Fruit fly (Drosophila melanogaster) whole organism, embryonic: Measurements from ENCODE around the gene sloth1.

Source experiments
- CG10209 ChIP-seq: fragments of 200-800 bp; sonication (Bioruptor generic); optimal IDR thresholded peaks from 3 replicates; lab custom pipeline; 2017; ENCODE audit warnings: missing biosample characterization, mild to moderate bottlenecking, missing genetic modification characterization, missing genetic modification reagents
- CG11085 ChIP-seq: fragments of 200-800 bp; sonication (Bioruptor generic); IDR thresholded peaks from 2 replicates; pipeline ENCODE4 v1.3.6; 2022; ENCODE audit warnings: missing biosample characterization, missing genetic modification characterization
- CG12942 ChIP-seq: fragments of 200-800 bp; sonication (Bioruptor generic); optimal IDR thresholded peaks from 3 replicates; lab custom pipeline; 2016; ENCODE audit warnings: missing biosample characterization, missing genetic modification characterization
- CG13296 ChIP-seq: fragments of 200-800 bp; sonication (Bioruptor generic); optimal IDR thresholded peaks from 3 replicates; lab custom pipeline; 2018; ENCODE audit warnings: missing biosample characterization, mild to moderate bottlenecking, missing genetic modification characterization
- CG15269 ChIP-seq: fragments of 200-800 bp; sonication (Bioruptor generic); optimal IDR thresholded peaks from 2 replicates; lab custom pipeline; 2018; ENCODE audit warnings: missing biosample characterization, mild to moderate bottlenecking, missing genetic modification characterization, moderate library complexity
- CG1603 ChIP-seq: fragments of 200-800 bp; sonication (Bioruptor generic); optimal IDR thresholded peaks from 2 replicates; lab custom pipeline; 2019; ENCODE audit warnings: missing biosample characterization, mild to moderate bottlenecking, missing genetic modification characterization, moderate library complexity
- CG16779 ChIP-seq: fragments of 200-800 bp; sonication (Bioruptor generic); IDR thresholded peaks from 2 replicates; pipeline ENCODE4 v1.3.6; 2022; ENCODE audit warnings: missing biosample characterization, missing genetic modification characterization
- CG17186 ChIP-seq: fragments of 200-800 bp; sonication (Bioruptor generic); optimal IDR thresholded peaks from 3 replicates; lab custom pipeline; 2017; ENCODE audit warnings: missing biosample characterization, missing genetic modification reagents, missing genetic modification characterization
- CG17829 ChIP-seq: fragments of 200-800 bp; optimal IDR thresholded peaks from 2 replicates; lab custom pipeline; 2019; ENCODE audit warnings: missing biosample characterization, mild to moderate bottlenecking, missing genetic modification characterization, moderate library complexity
- CG30431 ChIP-seq: fragments of 200-800 bp; sonication (Bioruptor generic); optimal IDR thresholded peaks from 2 replicates; lab custom pipeline; 2017; ENCODE audit warnings: missing biosample characterization, missing genetic modification characterization
- CG32532 ChIP-seq: fragments of 200-800 bp; sonication (Bioruptor generic); IDR thresholded peaks from 2 replicates; pipeline ENCODE4 v1.3.6; 2022; ENCODE audit warnings: missing biosample characterization, missing genetic modification characterization
- CG33557 ChIP-seq: fragments of 200-800 bp; sonication (Bioruptor generic); optimal IDR thresholded peaks from 2 replicates; lab custom pipeline; 2019; ENCODE audit warnings: missing biosample characterization, mild to moderate bottlenecking, missing genetic modification characterization, moderate library complexity
- CG4730 ChIP-seq: fragments of 200-800 bp; sonication (Bioruptor generic); IDR thresholded peaks from 2 replicates; pipeline ENCODE4 v1.3.6; 2022; ENCODE audit warnings: missing biosample characterization, missing genetic modification characterization
- CG5180 ChIP-seq: fragments of 200-800 bp; sonication (Bioruptor generic); optimal IDR thresholded peaks from 3 replicates; lab custom pipeline; 2017; ENCODE audit warnings: missing biosample characterization, missing genetic modification characterization, mild to moderate bottlenecking, moderate library complexity, missing genetic modification reagents
- CG6254 ChIP-seq: fragments of 200-800 bp; sonication (Bioruptor generic); optimal IDR thresholded peaks from 3 replicates; lab custom pipeline; 2017; ENCODE audit warnings: mild to moderate bottlenecking, missing biosample characterization, missing genetic modification reagents, missing genetic modification characterization
- CG7987 ChIP-seq: fragments of 200-800 bp; sonication (Bioruptor generic); optimal IDR thresholded peaks from 2 replicates; lab custom pipeline; 2018; ENCODE audit warnings: missing biosample characterization, mild to moderate bottlenecking, missing genetic modification characterization, moderate library complexity
- CG8089 ChIP-seq: fragments of 200-800 bp; sonication (Bioruptor generic); optimal IDR thresholded peaks from 3 replicates; lab custom pipeline; 2016; ENCODE audit warnings: missing biosample characterization, missing genetic modification characterization
- CrebB ChIP-seq: fragments of 200-800 bp; sonication (Bioruptor generic); optimal IDR thresholded peaks from 3 replicates; lab custom pipeline; 2018; ENCODE audit warnings: missing biosample characterization, mild to moderate bottlenecking, missing genetic modification characterization
- Dbx ChIP-seq: fragments of 200-800 bp; sonication (Bioruptor generic); IDR thresholded peaks from 3 replicates; pipeline ENCODE4 v1.3.6; 2022; ENCODE audit warnings: missing biosample characterization, missing genetic modification characterization
- Doc3 ChIP-seq: fragments of 200-800 bp; sonication (Bioruptor generic); IDR thresholded peaks from 3 replicates; pipeline ENCODE4 v1.3.6; 2022; ENCODE audit warnings: missing biosample characterization, missing genetic modification characterization; ENCODE audit not compliant: partially characterized antibody
- HmgD ChIP-seq: fragments of 200-800 bp; sonication (Bioruptor generic); optimal IDR thresholded peaks from 3 replicates; lab custom pipeline; 2016; ENCODE audit warnings: missing biosample characterization, missing genetic modification characterization
- Hmx ChIP-seq: fragments of 200-800 bp; sonication (Bioruptor generic); optimal IDR thresholded peaks from 2 replicates; lab custom pipeline; 2016; ENCODE audit warnings: missing biosample characterization, missing genetic modification characterization
- Hr3 ChIP-seq: fragments of 200-800 bp; sonication (Bioruptor generic); optimal IDR thresholded peaks from 3 replicates; lab custom pipeline; 2016; ENCODE audit warnings: missing biosample characterization, missing genetic modification characterization
- Sin3A ChIP-seq: fragments of >200 bp; optimal IDR thresholded peaks from 2 replicates; lab custom pipeline; 2018
- Ssrp ChIP-seq: fragments of 200-800 bp; sonication (Bioruptor generic); optimal IDR thresholded peaks from 2 replicates; lab custom pipeline; 2018; ENCODE audit warnings: missing biosample characterization, mild to moderate bottlenecking, missing genetic modification characterization, moderate library complexity
- Xbp1 ChIP-seq: fragments of 200-800 bp; sonication (Bioruptor generic); optimal IDR thresholded peaks from 3 replicates; lab custom pipeline; 2016; ENCODE audit warnings: missing biosample characterization, mild to moderate bottlenecking, missing genetic modification characterization
- amos ChIP-seq: fragments of 200-800 bp; sonication (Bioruptor generic); IDR thresholded peaks from 2 replicates; pipeline ENCODE4 v1.3.6; 2022; ENCODE audit warnings: missing biosample characterization, missing genetic modification characterization; ENCODE audit not compliant: partially characterized antibody
- ase ChIP-seq: fragments of 200-800 bp; sonication (Bioruptor generic); IDR thresholded peaks from 3 replicates; pipeline ENCODE4 v1.3.6; 2022; ENCODE audit warnings: missing biosample characterization, missing genetic modification characterization
- bbx ChIP-seq: fragments of 200-800 bp; sonication (Bioruptor generic); IDR thresholded peaks from 2 replicates; pipeline ENCODE4 v1.3.6; 2022; ENCODE audit warnings: missing biosample characterization, missing genetic modification characterization; ENCODE audit not compliant: partially characterized antibody
- bigmax ChIP-seq: fragments of 200-800 bp; sonication (Bioruptor generic); optimal IDR thresholded peaks from 2 replicates; lab custom pipeline; 2018; ENCODE audit warnings: missing biosample characterization, mild to moderate bottlenecking, missing genetic modification characterization
- caup ChIP-seq: fragments of 200-800 bp; sonication (Bioruptor generic); optimal IDR thresholded peaks from 3 replicates; lab custom pipeline; 2017; ENCODE audit warnings: missing biosample characterization, mild to moderate bottlenecking, missing genetic modification characterization, moderate library complexity; ENCODE audit not compliant: severe bottlenecking
- cwo ChIP-seq: fragments of 200-800 bp; sonication (Bioruptor generic); optimal IDR thresholded peaks from 3 replicates; lab custom pipeline; 2017; ENCODE audit warnings: missing biosample characterization, missing genetic modification characterization, mild to moderate bottlenecking, moderate library complexity, missing genetic modification reagents
- fd3F ChIP-seq: fragments of 200-800 bp; sonication (Bioruptor generic); optimal IDR thresholded peaks from 2 replicates; lab custom pipeline; 2018; ENCODE audit warnings: missing biosample characterization, mild to moderate bottlenecking, missing genetic modification characterization, moderate library complexity
- jumu ChIP-seq: fragments of 200-800 bp; sonication (Bioruptor generic); optimal IDR thresholded peaks from 3 replicates; lab custom pipeline; 2016; ENCODE audit warnings: missing biosample characterization, missing genetic modification characterization
- lab ChIP-seq: fragments of 200-800 bp; sonication (Bioruptor generic); optimal IDR thresholded peaks from 3 replicates; lab custom pipeline; 2017; ENCODE audit warnings: missing biosample characterization, missing genetic modification characterization, mild to moderate bottlenecking, moderate library complexity, missing genetic modification reagents
- lilli ChIP-seq: fragments of 200-800 bp; sonication (Bioruptor generic); optimal IDR thresholded peaks from 3 replicates; lab custom pipeline; 2016; ENCODE audit warnings: missing biosample characterization, missing genetic modification characterization
- mirr ChIP-seq: fragments of 200-800 bp; sonication (Bioruptor generic); optimal IDR thresholded peaks from 3 replicates; lab custom pipeline; 2018; ENCODE audit warnings: missing biosample characterization, mild to moderate bottlenecking, missing genetic modification characterization
- nerfin-1 ChIP-seq: fragments of 200-800 bp; sonication (Bioruptor generic); optimal IDR thresholded peaks from 3 replicates; lab custom pipeline; 2019; ENCODE audit warnings: missing biosample characterization, mild to moderate bottlenecking, missing genetic modification characterization, moderate library complexity
- nmo ChIP-seq: fragments of 200-800 bp; sonication (Bioruptor generic); optimal IDR thresholded peaks from 2 replicates; lab custom pipeline; 2018; ENCODE audit warnings: missing biosample characterization, mild to moderate bottlenecking, missing genetic modification characterization, moderate library complexity
- nom ChIP-seq: fragments of 200-800 bp; sonication (Bioruptor generic); optimal IDR thresholded peaks from 2 replicates; lab custom pipeline; 2017; ENCODE audit warnings: missing biosample characterization, missing genetic modification characterization, mild to moderate bottlenecking, moderate library complexity, missing genetic modification reagents
- org-1 ChIP-seq: fragments of 200-800 bp; sonication (Bioruptor generic); optimal IDR thresholded peaks from 2 replicates; lab custom pipeline; 2017; ENCODE audit warnings: missing biosample characterization, missing genetic modification characterization
- psq ChIP-seq: fragments of 200-800 bp; sonication (Bioruptor generic); optimal IDR thresholded peaks from 2 replicates; lab custom pipeline; 2017; ENCODE audit warnings: missing biosample characterization, missing genetic modification characterization
- salm ChIP-seq: fragments of 200-800 bp; sonication (Bioruptor generic); optimal IDR thresholded peaks from 2 replicates; lab custom pipeline; 2018; ENCODE audit warnings: missing biosample characterization, mild to moderate bottlenecking, missing genetic modification characterization
- sima ChIP-seq: fragments of 200-800 bp; sonication (Bioruptor generic); optimal IDR thresholded peaks from 2 replicates; lab custom pipeline; 2016; ENCODE audit warnings: missing biosample characterization, missing genetic modification characterization
- slbo ChIP-seq: fragments of 200-800 bp; sonication (Bioruptor generic); IDR thresholded peaks from 2 replicates; pipeline ENCODE4 v1.3.6; 2022; ENCODE audit warnings: missing biosample characterization, missing genetic modification characterization
- slp2 ChIP-seq: fragments of 200-800 bp; sonication (Bioruptor generic); optimal IDR thresholded peaks from 2 replicates; lab custom pipeline; 2016; ENCODE audit warnings: missing biosample characterization, missing genetic modification characterization
- tio ChIP-seq: fragments of 200-800 bp; sonication (Bioruptor generic); optimal IDR thresholded peaks from 2 replicates; lab custom pipeline; 2017; ENCODE audit warnings: missing biosample characterization, missing genetic modification characterization, inconsistent platforms
- twi ChIP-seq: fragments of 200-800 bp; optimal IDR thresholded peaks from 2 replicates; lab custom pipeline; 2019; ENCODE audit warnings: missing biosample characterization, mild to moderate bottlenecking, missing genetic modification characterization, moderate library complexity
- vnd ChIP-seq: fragments of 200-800 bp; sonication (Bioruptor generic); IDR thresholded peaks from 3 replicates; pipeline ENCODE4 v1.3.6; 2022; ENCODE audit warnings: missing biosample characterization, missing genetic modification characterization; ENCODE audit not compliant: partially characterized antibody
- vvl ChIP-seq: fragments of 200-800 bp; sonication (Bioruptor generic); IDR thresholded peaks from 2 replicates; pipeline ENCODE4 v1.3.6; 2022; ENCODE audit warnings: missing biosample characterization, missing genetic modification characterization
- z ChIP-seq: fragments of 200-800 bp; sonication (Bioruptor generic); IDR thresholded peaks from 3 replicates; pipeline ENCODE4 v1.3.6; 2022; ENCODE audit warnings: missing biosample characterization, missing genetic modification characterization

The sloth1 gene

DNA sequence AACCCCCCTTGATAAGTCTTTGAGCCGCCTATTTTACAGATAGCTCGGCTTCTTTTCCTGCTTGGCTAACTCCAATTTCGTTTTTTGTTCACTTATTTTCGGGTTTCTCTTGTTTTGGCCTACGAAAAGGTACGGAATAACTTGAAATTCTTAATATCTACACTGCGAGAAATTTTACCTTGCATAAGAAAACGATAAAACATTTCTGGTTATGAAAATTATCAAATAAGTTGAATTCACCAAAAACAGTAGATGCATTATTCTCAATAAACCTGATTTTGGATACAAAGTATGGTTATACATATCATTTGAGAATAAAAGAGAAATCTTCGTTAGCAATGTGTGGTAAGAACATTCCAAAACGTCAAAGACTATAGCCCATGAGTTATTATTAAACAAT is 29.1 kb upstream of the sloth1 start (continued):
- TF ChIP-seq Doc3 (GFP tag; lab: Robert Waterston, UW) (no peak), Hmx (GFP tag; lab: Kevin White, UChicago) (no peak), lab (peak; percentile 41), bbx (GFP tag; lab: Robert Waterston, UW) (no peak), CG30431 (no peak), Hr3 (GFP tag; lab: Kevin White, UChicago) (peak; percentile 29), twi (tag; lab: Kevin White, UChicago) (no peak), slbo (GFP tag; lab: Robert Waterston, UW) (peak; percentile 39), sima (GFP tag; lab: Kevin White, UChicago) (no peak), ase (GFP tag; lab: Robert Waterston, UW) (no peak), Xbp1 (GFP tag; lab: Kevin White, UChicago) (peak; percentile 26), CG10209 (GFP tag; lab: Kevin White, UChicago) (peak; percentile 7), bigmax (GFP tag; lab: Kevin White, UChicago) (no peak), nom (GFP tag; lab: Kevin White, UChicago) (no peak), mirr (GFP tag; lab: Kevin White, UChicago) (no peak), Ssrp (peak; percentile 35), CG6254 (GFP tag; lab: Kevin White, UChicago) (peak; percentile 7), vnd (GFP tag; lab: Robert Waterston, UW) (no peak), slp2 (no peak), org-1 (no peak), CG4730 (GFP tag; lab: Robert Waterston, UW) (no peak), lilli (GFP tag; lab: Kevin White, UChicago) (peak; percentile 17), HmgD (GFP tag; lab: Kevin White, UChicago) (no peak), nerfin-1 (tag; lab: Kevin White, UChicago) (no peak), CG16779 (GFP tag; lab: Robert Waterston, UW) (no peak), Dbx (GFP tag; lab: Robert Waterston, UW) (no peak), CG13296 (GFP tag; lab: Kevin White, UChicago) (no peak), psq (GFP tag; lab: Kevin White, UChicago) (no peak), z (GFP tag; lab: Robert Waterston, UW) (no peak), CG8089 (GFP tag; lab: Kevin White, UChicago) (no peak), Sin3A (lab: Kevin White, UChicago) (no peak), CG33557 (peak; percentile 17), jumu (GFP tag; lab: Kevin White, UChicago) (no peak), cwo (GFP tag; lab: Kevin White, UChicago) (no peak), CG17829 (peak; percentile 44), vvl (peak; percentile 34; the same call in 1 of the 2 replicates), CG12942 (no peak), nmo (peak; percentile 39), CG17186 (GFP tag; lab: Kevin White, UChicago) (no peak), CG5180 (no peak), CrebB (tag; lab: Kevin White, UChicago) (no peak), amos (GFP tag; lab: Robert Waterston, UW) (no peak), CG15269 (tag; lab: Kevin White, UChicago) (peak; percentile 31), fd3F (GFP tag; lab: Kevin White, UChicago) (peak; percentile 2), salm (tag; lab: Kevin White, UChicago) (no peak), CG32532 (GFP tag; lab: Robert Waterston, UW) (no peak; the same call in 1 of the 2 replicates), CG7987 (GFP tag; lab: Kevin White, UChicago) (no peak), CG11085 (GFP tag; lab: Robert Waterston, UW) (no peak), tio (GFP tag; lab: Kevin White, UChicago) (peak; percentile 12), caup (GFP tag; lab: Kevin White, UChicago) (no peak), CG1603 (tag; lab: Kevin White, UChicago) (peak; percentile 52)
